Fruit fly (Drosophila melanogaster): ENCODE results near the gene CG31098.

- no peak for TF ChIP-seq dsf (GFP tag; optimal IDR thresholded peaks at IDR 0.05; ENCODE audit: borderline replicate concordance)
- no peak for TF ChIP-seq OdsH (GFP tag; optimal IDR thresholded peaks at IDR 0.05)
- TF ChIP-seq br (GFP tag; optimal IDR thresholded peaks at IDR 0.05): no peak
- no peak for TF ChIP-seq dmrt93B (GFP tag; optimal IDR thresholded peaks at IDR 0.05)
- no peak for TF ChIP-seq pan (optimal IDR thresholded peaks at IDR 0.05)
- no peak for TF ChIP-seq Myc (optimal IDR thresholded peaks at IDR 0.05)
- no peak for TF ChIP-seq dl (GFP tag; optimal IDR thresholded peaks at IDR 0.05; ENCODE audit: insufficient read depth in 1 of 2, partially characterized antibody in 2 of 2)
- no peak for TF ChIP-seq lola (GFP tag; optimal IDR thresholded peaks at IDR 0.05)
Observed at dm6 chr3R:25335065-25335464, 42.3 kb upstream of the CG31098 start, which contains the start of the genes CG10669 and CG11902.

Measured in whole organism, wandering third instar larva.